Worm (Caenorhabditis elegans) whole organism, late embryonic: ENCODE results near the gene F21C10.4.

Source experiments
- ama-1 ChIP-seq: fragments of 150-350 bp; optimal IDR thresholded peaks from 2 replicates; lab custom pipeline; 2014
- dve-1 ChIP-seq: sonication (generic microtip); optimal IDR thresholded peaks from 2 replicates; lab custom pipeline; 2017; ENCODE audit warnings: antibody characterized with exemption, mild to moderate bottlenecking, missing genetic modification characterization, missing compliant biosample characterization
- fax-1 ChIP-seq: sonication (generic microtip); optimal IDR thresholded peaks from 2 replicates; lab custom pipeline; 2016; ENCODE audit warnings: missing genotype, missing genetic modification characterization, missing compliant biosample characterization
- madf-2 ChIP-seq: sonication (generic microtip); optimal IDR thresholded peaks from 2 replicates; lab custom pipeline; 2017; ENCODE audit warnings: missing genetic modification characterization, missing compliant biosample characterization
- pax-1 ChIP-seq: fragments of 150-350 bp; optimal IDR thresholded peaks from 2 replicates; lab custom pipeline; 2014; ENCODE audit warnings: missing biosample characterization, missing genetic modification characterization

- TF ChIP-seq ama-1 (lab: Kevin White, UChicago) (no peak), fax-1 (no peak), dve-1 (tag; lab: Kevin White, UChicago) (no peak), madf-2 (tag; lab: Kevin White, UChicago) (no peak), pax-1 (tag; lab: Kevin White, UChicago) (no peak)
Measured at ce11 chrV:9082350-9082749, 44.1 kb upstream of the F21C10.4 start.
